Fruit fly (Drosophila melanogaster) whole organism, wandering third instar larva: ENCODE data around the gene CG5111.

Source experiments
- Abd-B ChIP-seq: fragments of >200 bp; optimal IDR thresholded peaks from 2 replicates; lab custom pipeline; 2017; ENCODE audit warnings: missing biosample characterization, missing genetic modification characterization
- CG32264 ChIP-seq: fragments of 200-800 bp; sonication (Bioruptor generic); optimal IDR thresholded peaks from 2 replicates; lab custom pipeline; 2016; ENCODE audit warnings: missing biosample characterization, missing genetic modification characterization
- CG9705 ChIP-seq: fragments of 200-800 bp; sonication (Bioruptor generic); optimal IDR thresholded peaks from 2 replicates; lab custom pipeline; 2018; ENCODE audit warnings: missing biosample characterization, mild to moderate bottlenecking, missing genetic modification characterization
- CrebA ChIP-seq: fragments of 200-800 bp; sonication (Bioruptor generic); optimal IDR thresholded peaks from 2 replicates; lab custom pipeline; 2016; ENCODE audit warnings: missing biosample characterization, mild to moderate bottlenecking, missing genetic modification characterization, borderline replicate concordance
- Dfd ChIP-seq: fragments of >200 bp; optimal IDR thresholded peaks from 2 replicates; lab custom pipeline; 2017; ENCODE audit warnings: missing biosample characterization, missing genetic modification characterization
- Dif ChIP-seq: fragments of 200-275, 200-300 bp; sonication (Bioruptor generic); optimal IDR thresholded peaks from 2 replicates; lab custom pipeline; 2018; ENCODE audit warnings: missing biosample characterization, missing genetic modification characterization; ENCODE audit not compliant: partially characterized antibody
- GATAd ChIP-seq: sonication (Bioruptor generic); optimal IDR thresholded peaks from 2 replicates; lab custom pipeline; 2016; ENCODE audit warnings: missing biosample characterization, missing genetic modification characterization
- HLH106 ChIP-seq: fragments of 200-800 bp; optimal IDR thresholded peaks from 3 replicates; lab custom pipeline; 2019; ENCODE audit warnings: missing biosample characterization, mild to moderate bottlenecking, missing genetic modification characterization, moderate library complexity
- Hnf4 ChIP-seq: fragments of 200-800 bp; sonication (Bioruptor generic); optimal IDR thresholded peaks from 2 replicates; lab custom pipeline; 2016; ENCODE audit warnings: missing biosample characterization, mild to moderate bottlenecking, missing genetic modification characterization
- Hr78 ChIP-seq: fragments of >200 bp; optimal IDR thresholded peaks from 2 replicates; lab custom pipeline; 2017; ENCODE audit warnings: missing biosample characterization, missing genetic modification characterization
- Hr83 ChIP-seq: fragments of 200-300 bp; sonication (Bioruptor generic); optimal IDR thresholded peaks from 2 replicates; lab custom pipeline; 2016; ENCODE audit warnings: missing biosample characterization, mild to moderate bottlenecking, missing genetic modification characterization, moderate library complexity; ENCODE audit not compliant: poor library complexity, severe bottlenecking
- Jra ChIP-seq: sonication (Bioruptor generic); optimal IDR thresholded peaks from 2 replicates; lab custom pipeline; 2016; ENCODE audit warnings: missing biosample characterization, missing genetic modification characterization
- Mio ChIP-seq: sonication (Bioruptor generic); optimal IDR thresholded peaks from 2 replicates; lab custom pipeline; 2016; ENCODE audit warnings: missing biosample characterization, missing genetic modification characterization
- Myc ChIP-seq: fragments of >200 bp; optimal IDR thresholded peaks from 2 replicates; lab custom pipeline; 2017
- N ChIP-seq: fragments of >200 bp; optimal IDR thresholded peaks from 2 replicates; lab custom pipeline; 2018; ENCODE audit warnings: missing biosample characterization, missing external identifiers, missing genetic modification characterization
- OdsH ChIP-seq: fragments of 200-800 bp; sonication (Bioruptor generic); optimal IDR thresholded peaks from 2 replicates; lab custom pipeline; 2016; ENCODE audit warnings: missing biosample characterization, mild to moderate bottlenecking, missing genetic modification characterization
- Rel ChIP-seq, 2 experiments: fragments of 200-800 bp; sonication (Bioruptor generic) in 1 of 2; optimal IDR thresholded peaks; 2 replicates in 1 of 2; 3 replicates in 1 of 2; lab custom pipeline; 2016 to 2019; ENCODE audit warnings: mild to moderate bottlenecking in 2 of 2, missing biosample characterization in 2 of 2, missing genetic modification characterization in 2 of 2, moderate library complexity in 1 of 2
- Sp1 ChIP-seq: fragments of 200-800 bp; sonication (Bioruptor generic); optimal IDR thresholded peaks from 3 replicates; lab custom pipeline; 2019; ENCODE audit warnings: missing biosample characterization, mild to moderate bottlenecking, missing genetic modification characterization, moderate library complexity
- Vsx2 ChIP-seq: fragments of 200-300, 225-300 bp; sonication (Bioruptor generic); optimal IDR thresholded peaks from 2 replicates; lab custom pipeline; 2018; ENCODE audit warnings: missing biosample characterization, missing genetic modification characterization; ENCODE audit not compliant: partially characterized antibody
- br ChIP-seq: fragments of 200-800 bp; sonication (Bioruptor generic); optimal IDR thresholded peaks from 2 replicates; lab custom pipeline; 2016; ENCODE audit warnings: missing biosample characterization, missing genetic modification characterization
- brk ChIP-seq: fragments of 200-800 bp; sonication (Bioruptor generic); optimal IDR thresholded peaks from 2 replicates; lab custom pipeline; 2016; ENCODE audit warnings: missing biosample characterization, mild to moderate bottlenecking, missing genetic modification characterization
- dl ChIP-seq, 2 experiments: fragments of 175-275, 200-275 bp in 1 of 2; fragments of 200-275 bp in 1 of 2; sonication (Bioruptor generic); optimal IDR thresholded peaks; lab custom pipeline; 2018; ENCODE audit warnings: mild to moderate bottlenecking in 2 of 2, missing biosample characterization in 2 of 2, missing genetic modification characterization in 2 of 2, moderate library complexity in 2 of 2; ENCODE audit not compliant: partially characterized antibody in 2 of 2, insufficient read depth in 1 of 2
- dmrt93B ChIP-seq: fragments of 200-800 bp; sonication (Bioruptor generic); optimal IDR thresholded peaks from 2 replicates; lab custom pipeline; 2018; ENCODE audit warnings: missing biosample characterization, mild to moderate bottlenecking, missing genetic modification characterization
- dsf ChIP-seq: sonication (Bioruptor generic); optimal IDR thresholded peaks from 2 replicates; lab custom pipeline; 2016; ENCODE audit warnings: missing biosample characterization, missing genetic modification characterization, borderline replicate concordance
- ey ChIP-seq: fragments of 200-800 bp; sonication (Bioruptor generic); optimal IDR thresholded peaks from 2 replicates; lab custom pipeline; 2016; ENCODE audit warnings: missing biosample characterization, missing genetic modification characterization
- foxo ChIP-seq, 2 experiments: fragments of 200-800 bp; sonication (Bioruptor generic); optimal IDR thresholded peaks; 2 replicates in 1 of 2; 3 replicates in 1 of 2; lab custom pipeline; 2016 to 2017; ENCODE audit warnings: missing biosample characterization in 2 of 2, missing genetic modification characterization in 2 of 2
- fru ChIP-seq: fragments of 200-800 bp; sonication (Bioruptor generic); optimal IDR thresholded peaks from 3 replicates; lab custom pipeline; 2016; ENCODE audit warnings: missing biosample characterization, mild to moderate bottlenecking, missing genetic modification characterization
- h ChIP-seq: fragments of 200-800 bp; sonication (Bioruptor generic); optimal IDR thresholded peaks from 3 replicates; lab custom pipeline; 2016; ENCODE audit warnings: missing biosample characterization, mild to moderate bottlenecking, missing genetic modification characterization
- jim ChIP-seq: fragments of 175-275, 200-325 bp; sonication (Bioruptor generic); optimal IDR thresholded peaks from 2 replicates; lab custom pipeline; 2016; ENCODE audit warnings: missing biosample characterization, mild to moderate bottlenecking, missing genetic modification characterization
- lola ChIP-seq: fragments of >200 bp; optimal IDR thresholded peaks from 2 replicates; lab custom pipeline; 2017; ENCODE audit warnings: missing biosample characterization, missing genetic modification characterization
- pan ChIP-seq: fragments of >200 bp; optimal IDR thresholded peaks from 2 replicates; lab custom pipeline; 2017
- psq ChIP-seq: fragments of 200-800 bp; sonication (Bioruptor generic); optimal IDR thresholded peaks from 3 replicates; lab custom pipeline; 2017; ENCODE audit warnings: missing biosample characterization, mild to moderate bottlenecking, missing genetic modification characterization, moderate library complexity
- rgr ChIP-seq: fragments of 200-800 bp; sonication (Bioruptor generic); optimal IDR thresholded peaks from 3 replicates; lab custom pipeline; 2016; ENCODE audit warnings: missing biosample characterization, mild to moderate bottlenecking, missing genetic modification characterization
- sage ChIP-seq: fragments of 200-800 bp; sonication (Bioruptor generic); optimal IDR thresholded peaks from 2 replicates; lab custom pipeline; 2016; ENCODE audit warnings: missing biosample characterization, mild to moderate bottlenecking, missing genetic modification characterization
- sv ChIP-seq: fragments of 200-800 bp; sonication (Bioruptor generic); optimal IDR thresholded peaks from 3 replicates; lab custom pipeline; 2016; ENCODE audit warnings: missing biosample characterization, missing genetic modification characterization
- tai ChIP-seq: sonication (Bioruptor generic); optimal IDR thresholded peaks from 2 replicates; lab custom pipeline; 2016; ENCODE audit warnings: missing biosample characterization, missing genetic modification characterization
- usp ChIP-seq: fragments of >200 bp; optimal IDR thresholded peaks from 2 replicates; lab custom pipeline; 2017; ENCODE audit warnings: missing biosample characterization, missing genetic modification characterization
- woc ChIP-seq: sonication (Bioruptor generic); optimal IDR thresholded peaks from 2 replicates; lab custom pipeline; 2016; ENCODE audit warnings: missing biosample characterization, mild to moderate bottlenecking, missing genetic modification characterization

The CG5111 gene

dm6 chr3R:25489116-25489515, 17.0 kb upstream of the CG5111 start:
- TF ChIP-seq Abd-B (GFP tag; lab: Kevin White, UChicago), result no peak
- no peak for TF ChIP-seq psq (GFP tag; lab: Kevin White, UChicago)
- peak in 1 of 2 experiments; percentile 63 for TF ChIP-seq foxo (GFP tag; optimal IDR thresholded peaks at IDR 0.05; lab: Kevin White, UChicago)
- TF ChIP-seq Sp1 (GFP tag; lab: Kevin White, UChicago), result no peak
- peak; percentile 23 for TF ChIP-seq CG32264 (GFP tag; lab: Kevin White, UChicago)
- no peak for TF ChIP-seq dsf (GFP tag; lab: Kevin White, UChicago)
- TF ChIP-seq h, result no peak
- TF ChIP-seq jim (GFP tag; lab: Kevin White, UChicago), result no peak
- TF ChIP-seq Myc (lab: Kevin White, UChicago), result no peak
- TF ChIP-seq ey (GFP tag; lab: Kevin White, UChicago), result no peak
- peak; percentile 0 for TF ChIP-seq Rel (GFP tag; optimal IDR thresholded peaks at IDR 0.05; lab: Kevin White, UChicago)
- TF ChIP-seq Rel (tag; optimal IDR thresholded peaks at IDR 0.05; lab: Kevin White, UChicago), result no peak
- TF ChIP-seq Jra (GFP tag; lab: Kevin White, UChicago), result no peak
- no peak for TF ChIP-seq Dfd (GFP tag; lab: Kevin White, UChicago)
- TF ChIP-seq GATAd (GFP tag; lab: Kevin White, UChicago), result no peak
- TF ChIP-seq N (GFP tag; lab: Kevin White, UChicago), result no peak
- no peak for TF ChIP-seq tai (GFP tag; lab: Kevin White, UChicago)
- no peak for TF ChIP-seq fru (GFP tag; lab: Kevin White, UChicago)
- no peak for TF ChIP-seq woc (GFP tag; lab: Kevin White, UChicago)
- TF ChIP-seq br (GFP tag; lab: Kevin White, UChicago), result no peak
- TF ChIP-seq usp, result no peak
- peak; percentile 41 for TF ChIP-seq sage
- no peak for TF ChIP-seq Hr83 (GFP tag; lab: Kevin White, UChicago)
- no peak for TF ChIP-seq sv (GFP tag; lab: Kevin White, UChicago)
- TF ChIP-seq CG9705 (GFP tag; lab: Kevin White, UChicago), result no peak
- peak; percentile 52 for TF ChIP-seq HLH106 (tag; lab: Kevin White, UChicago)
- no peak for TF ChIP-seq dl (GFP tag; optimal IDR thresholded peaks at IDR 0.05; lab: Kevin White, UChicago; ENCODE audit: insufficient read depth in 1 of 2, partially characterized antibody in 2 of 2)
- TF ChIP-seq dmrt93B (GFP tag; lab: Kevin White, UChicago), result no peak
- no peak for TF ChIP-seq brk (GFP tag; lab: Kevin White, UChicago)
- TF ChIP-seq pan (lab: Kevin White, UChicago), result no peak
- TF ChIP-seq Hnf4 (GFP tag; lab: Kevin White, UChicago), result no peak
- TF ChIP-seq lola (GFP tag; lab: Kevin White, UChicago), result no peak
- no peak for TF ChIP-seq Vsx2
- TF ChIP-seq rgr (GFP tag; lab: Kevin White, UChicago), result no peak
- TF ChIP-seq Mio, result no peak
- no peak for TF ChIP-seq OdsH (GFP tag; lab: Kevin White, UChicago)
- no peak for TF ChIP-seq Dif (GFP tag; lab: Kevin White, UChicago)
- no peak for TF ChIP-seq CrebA (GFP tag; lab: Kevin White, UChicago)
- no peak for TF ChIP-seq Hr78 (GFP tag; lab: Kevin White, UChicago)

DNA sequence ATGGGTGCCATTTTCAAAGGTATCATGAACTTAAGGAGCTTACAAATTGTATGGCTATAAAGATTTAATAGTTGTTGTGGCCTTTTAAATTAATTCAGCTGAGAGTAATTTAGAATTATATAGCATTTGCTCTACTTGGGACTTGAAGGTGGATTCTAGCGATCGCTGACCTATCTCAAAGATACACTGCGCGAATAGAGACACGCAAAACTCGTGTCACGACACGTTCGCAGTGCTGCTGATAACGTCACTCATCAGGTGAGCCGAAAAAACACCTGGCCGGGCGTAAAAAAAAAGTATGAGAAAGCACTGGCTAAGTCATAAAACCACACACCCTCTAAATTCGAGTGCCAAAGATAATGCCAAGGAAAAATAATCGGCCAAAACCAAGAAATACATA, 16.4 kb upstream of the CG5111 start:
- TF ChIP-seq Rel (GFP tag; optimal IDR thresholded peaks at IDR 0.05; lab: Kevin White, UChicago) (no peak), Rel (tag; optimal IDR thresholded peaks at IDR 0.05; lab: Kevin White, UChicago) (peak; percentile 1), HLH106 (tag; lab: Kevin White, UChicago) (peak; percentile 23), Hr83 (GFP tag; lab: Kevin White, UChicago) (peak; percentile 30), sage (no peak)

dm6 chr3R:25490375-25490774, 15.7 kb upstream of the CG5111 start:
- TF ChIP-seq Hnf4 (GFP tag; lab: Kevin White, UChicago) (no peak), Rel (GFP tag; optimal IDR thresholded peaks at IDR 0.05; lab: Kevin White, UChicago) (peak; percentile 29), Rel (tag; optimal IDR thresholded peaks at IDR 0.05; lab: Kevin White, UChicago) (no peak), jim (GFP tag; lab: Kevin White, UChicago) (no peak), GATAd (GFP tag; lab: Kevin White, UChicago) (no peak), CG9705 (GFP tag; lab: Kevin White, UChicago) (no peak), CG32264 (GFP tag; lab: Kevin White, UChicago) (no peak), Sp1 (GFP tag; lab: Kevin White, UChicago) (no peak), sv (GFP tag; lab: Kevin White, UChicago) (peak; percentile 33), pan (lab: Kevin White, UChicago) (no peak), foxo (GFP tag; optimal IDR thresholded peaks at IDR 0.05; lab: Kevin White, UChicago) (peak in 1 of 2 experiments; percentile 6), fru (GFP tag; lab: Kevin White, UChicago) (peak; percentile 39)
